Fruit fly (Drosophila melanogaster) ovary, adult (tissue): ENCODE measurements around the gene Tom70.
A peak's percentile ranks its signal among the peaks of the same experiment; 100 is the strongest.

Experiments
- CG17801 ChIP-seq: fragments of 200-800 bp; optimal IDR thresholded peaks from 2 replicates; lab custom pipeline; 2019; ENCODE audit warnings: missing biosample characterization, mild to moderate bottlenecking, missing genetic modification characterization, moderate library complexity; ENCODE audit not compliant: partially characterized antibody

Gene Tom70

dm6 chr2L:12038177-12038581 is at the start of gene Tom70:
TSS of gene Tom70 (minus strand) at chr2L:12038511.
- TF ChIP-seq CG17801: peak; percentile 30

dm6 chr2L:12087442-12087841 is 49.1 kb upstream of the Tom70 start:
- TF ChIP-seq CG17801: no peak

dm6 chr2L:12085619-12086171 is 47.4 kb upstream of the Tom70 start, which contains the start of gene prd:
TSS of gene prd (minus strand) at chr2L:12085827.
- TF ChIP-seq CG17801: no peak

dm6 chr2L:12085010-12085409 is 46.7 kb upstream of the Tom70 start:
- no peak for TF ChIP-seq CG17801

- TF ChIP-seq CG17801: no peak
These were observed 42.9 kb upstream of the Tom70 start for dm6 chr2L:12081118-12081665.

dm6 chr2L:12079827-12080381 is 41.6 kb upstream of the Tom70 start:
- TF ChIP-seq CG17801: no peak

dm6 chr2L:12078695-12079094 is 40.4 kb upstream of the Tom70 start:
- no peak for TF ChIP-seq CG17801

dm6 chr2L:12078123-12078658 is 39.9 kb upstream of the Tom70 start:
- no peak for TF ChIP-seq CG17801

- no peak for TF ChIP-seq CG17801
These were observed 37.5 kb upstream of the Tom70 start, which contains the start of gene CG14947 for dm6 chr2L:12075850-12076249. TSS of gene CG14947 (plus strand) at chr2L:12076100.

dm6 chr2L:12066617-12067251 is 28.4 kb upstream of the Tom70 start, which contains the start of gene firl:
TSS of gene firl (minus strand) at chr2L:12066775.
- no peak for TF ChIP-seq CG17801

- TF ChIP-seq CG17801: no peak
These were observed 27.5 kb upstream of the Tom70 start for dm6 chr2L:12065683-12066386.

- TF ChIP-seq CG17801: peak; percentile 19
These were observed 24.7 kb upstream of the Tom70 start, which contains the start of gene Rab3-GAP for dm6 chr2L:12063035-12063434. TSS of gene Rab3-GAP (minus strand) at chr2L:12063184.

- peak; percentile 31 for TF ChIP-seq CG17801
These were observed 17.6 kb upstream of the Tom70 start, which contains the start of the genes JhI-21, RpL7-like and CG34164 for dm6 chr2L:12055837-12056388. TSS of gene JhI-21 (minus strand) at chr2L:12056042. TSS of gene RpL7-like (plus strand) at chr2L:12056326. TSS of gene CG34164 (plus strand) at chr2L:12056348.

dm6 chr2L:12053365-12053764 is 15.1 kb upstream of the Tom70 start:
- TF ChIP-seq CG17801: no peak

- no peak for TF ChIP-seq CG17801
These were observed 10.8 kb upstream of the Tom70 start, which contains the start of gene PLCXD for dm6 chr2L:12049133-12049532. TSS of gene PLCXD (plus strand) at chr2L:12049418.

dm6 chr2L:12048723-12049122 is 10.4 kb upstream of the Tom70 start, which contains the start of gene Plzf:
TSS of gene Plzf (minus strand) at chr2L:12048918.
- no peak for TF ChIP-seq CG17801
